Worm (Caenorhabditis elegans) whole organism, midembryonic: ENCODE results near the gene gcy-34.

Experiments
- T22C8.4 ChIP-seq: fragments of 200-800 bp; sonication (Bioruptor generic); IDR thresholded peaks from 2 replicates; pipeline ENCODE4 v1.3.6; 2022; ENCODE audit warnings: missing genetic modification characterization, missing compliant biosample characterization
- flt-1 ChIP-seq: fragments of 200-800 bp; sonication (Bioruptor generic); IDR thresholded peaks from 2 replicates; pipeline ENCODE4 v1.3.6; 2022; ENCODE audit warnings: missing genetic modification characterization, missing compliant biosample characterization
- klf-2 ChIP-seq: fragments of 200-800 bp; sonication (Bioruptor generic); conservative IDR thresholded peaks from 2 replicates; pipeline ENCODE4 v1.3.6; 2022; ENCODE audit warnings: missing genetic modification reagents, missing genetic modification characterization, missing compliant biosample characterization
- med-1 ChIP-seq: sonication (generic microtip); optimal IDR thresholded peaks from 2 replicates; lab custom pipeline; 2017; ENCODE audit warnings: missing genetic modification characterization, mild to moderate bottlenecking, missing compliant biosample characterization, antibody characterized with exemption, missing genetic modification reagents; ENCODE audit not compliant: insufficient read depth
- ref-1 ChIP-seq: fragments of 200-800 bp; sonication (Bioruptor generic); conservative IDR thresholded peaks from 2 replicates; pipeline ENCODE4 v1.3.6; 2022; ENCODE audit warnings: missing genetic modification reagents, missing genetic modification characterization, missing compliant biosample characterization
- tab-1 ChIP-seq: fragments of 200-800 bp; sonication (Bioruptor generic); IDR thresholded peaks from 2 replicates; pipeline ENCODE4 v1.3.6; 2022; ENCODE audit warnings: missing genetic modification characterization, missing compliant biosample characterization
- ztf-29 ChIP-seq: fragments of 200-800 bp; sonication (Bioruptor generic); IDR thresholded peaks from 2 replicates; pipeline ENCODE4 v1.3.6; 2022; ENCODE audit warnings: missing genetic modification reagents, missing genetic modification characterization, missing compliant biosample characterization

DNA sequence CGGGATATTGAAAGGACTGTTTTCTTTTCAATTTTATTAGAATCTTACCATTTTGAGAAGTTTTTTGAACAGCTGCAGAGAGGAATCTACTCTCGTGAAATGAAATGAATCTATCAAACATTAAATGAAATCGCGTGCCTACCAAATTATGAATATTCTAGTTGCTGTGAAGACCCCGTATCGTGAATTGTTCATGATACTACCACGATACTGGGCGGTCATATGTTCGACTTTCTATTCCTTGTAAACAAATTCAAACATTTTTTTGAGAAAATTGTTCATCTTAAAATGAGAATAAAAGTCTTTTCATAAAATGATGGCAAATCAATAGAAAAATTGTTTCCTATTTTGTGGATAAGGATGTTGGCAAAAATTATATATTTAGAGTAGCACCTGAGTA, at the start of gene gcy-34:
- TF ChIP-seq flt-1 (GFP tag; lab: Robert Waterston, UW) (no peak), T22C8.4 (no peak), klf-2 (GFP tag; lab: Robert Waterston, UW) (no peak), ref-1 (GFP tag; lab: Robert Waterston, UW) (no peak), med-1 (GFP tag; lab: Kevin White, UChicago) (no peak), ztf-29 (GFP tag; lab: Robert Waterston, UW) (no peak), tab-1 (GFP tag; lab: Robert Waterston, UW) (no peak)
